Worm (Caenorhabditis elegans) whole organism, L2 larva: Measurements from ENCODE around the gene grl-9.

ENCODE experiments used
- ama-1 ChIP-seq: fragments of 150-350 bp; optimal IDR thresholded peaks from 2 replicates; lab custom pipeline; 2018; ENCODE audit warnings: inconsistent platforms
- blmp-1 ChIP-seq: sonication (generic microtip); optimal IDR thresholded peaks from 2 replicates; lab custom pipeline; 2017; ENCODE audit warnings: missing genetic modification characterization, mild to moderate bottlenecking, missing compliant biosample characterization, antibody characterized with exemption, moderate library complexity; ENCODE audit not compliant: insufficient read depth
- fos-1 ChIP-seq: fragments of 150-350 bp; optimal IDR thresholded peaks from 2 replicates; lab custom pipeline; 2014; ENCODE audit warnings: missing biosample characterization, missing genetic modification characterization
- gmeb-1 ChIP-seq: fragments of 150-350 bp; optimal IDR thresholded peaks from 2 replicates; lab custom pipeline; 2014; ENCODE audit warnings: missing biosample characterization, missing genetic modification characterization
- nhr-21 ChIP-seq: fragments of 150-350 bp; optimal IDR thresholded peaks from 2 replicates; lab custom pipeline; 2014; ENCODE audit warnings: missing biosample characterization, missing genetic modification characterization
- nhr-23 ChIP-seq: fragments of 150-350 bp; optimal IDR thresholded peaks from 2 replicates; lab custom pipeline; 2014; ENCODE audit warnings: missing biosample characterization, missing genetic modification reagents, missing genetic modification characterization
- nhr-6 ChIP-seq: fragments of 150-350 bp; optimal IDR thresholded peaks from 2 replicates; lab custom pipeline; 2014; ENCODE audit warnings: missing biosample characterization, missing genetic modification characterization
- skn-1 ChIP-seq: sonication (generic microtip); optimal IDR thresholded peaks from 2 replicates; lab custom pipeline; 2017; ENCODE audit warnings: missing biosample characterization, missing genetic modification characterization
- unc-62 ChIP-seq: fragments of 150-350 bp; optimal IDR thresholded peaks from 2 replicates; lab custom pipeline; 2014; ENCODE audit warnings: missing biosample characterization, missing genetic modification reagents, missing genetic modification characterization

Gene grl-9

DNA sequence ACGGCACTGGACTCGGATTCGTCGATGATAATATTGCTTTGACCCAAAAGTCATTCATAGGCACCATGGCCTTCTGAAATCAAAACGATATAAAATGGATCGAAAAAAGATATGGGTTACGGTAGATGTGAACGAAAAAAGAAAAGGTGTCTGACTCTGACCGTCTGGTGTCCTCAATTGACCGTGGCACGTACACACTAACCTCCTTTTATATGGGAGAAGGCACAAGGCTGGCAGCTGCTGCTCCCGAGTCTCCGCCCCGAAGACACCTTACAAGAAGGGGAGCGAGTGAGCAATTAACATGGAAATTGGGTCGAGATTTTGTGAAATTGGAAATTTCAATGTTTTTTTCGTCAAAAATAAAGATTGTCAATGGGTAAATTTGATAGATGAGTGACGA lies 50.0 kb downstream of the grl-9 start, which contains the start of gene egl-46:
Gene egl-46, minus strand, starts transcription at position 73 of the 400 bp plus-strand sequence.
- TF ChIP-seq nhr-6 (tag; lab: Kevin White, UChicago), result no peak
- no peak for TF ChIP-seq gmeb-1
- TF ChIP-seq skn-1 (tag; lab: Kevin White, UChicago), result no peak
- no peak for TF ChIP-seq unc-62 (GFP tag; lab: Kevin White, UChicago)
- TF ChIP-seq nhr-23 (tag; lab: Kevin White, UChicago), result no peak
- no peak for TF ChIP-seq ama-1 (lab: Kevin White, UChicago)
- no peak for TF ChIP-seq nhr-21
- TF ChIP-seq fos-1 (tag; lab: Kevin White, UChicago), result no peak
- no peak for TF ChIP-seq blmp-1 (tag; lab: Kevin White, UChicago)
- TF ChIP-seq, all 48 proteins: peak for 0
